Fruit fly (Drosophila melanogaster) whole organism, embryonic: ENCODE measurements around the gene CG33784.
A peak's percentile ranks its signal among the peaks of the same experiment; 100 is the strongest.

ENCODE experiments used
- Abd-B ChIP-seq: fragments of 200-800 bp; sonication (Bioruptor generic); optimal IDR thresholded peaks from 2 replicates; lab custom pipeline; 2018; ENCODE audit warnings: missing biosample characterization, mild to moderate bottlenecking, missing genetic modification characterization, moderate library complexity
- Atf3 ChIP-seq: fragments of 200-800 bp; sonication (Bioruptor generic); optimal IDR thresholded peaks from 3 replicates; lab custom pipeline; 2016; ENCODE audit warnings: missing biosample characterization, missing genetic modification characterization
- C15 ChIP-seq: fragments of 200-800 bp; sonication (Bioruptor generic); IDR thresholded peaks from 3 replicates; pipeline ENCODE4 v1.3.6; 2022; ENCODE audit warnings: missing biosample characterization, missing genetic modification characterization
- CG10321 ChIP-seq: fragments of 200-800 bp; sonication (Bioruptor generic); IDR thresholded peaks from 2 replicates; pipeline ENCODE4 v1.3.6; 2022; ENCODE audit warnings: missing biosample characterization, missing genetic modification characterization
- CG10431 ChIP-seq: fragments of 200-800 bp; sonication (Bioruptor generic); optimal IDR thresholded peaks from 3 replicates; lab custom pipeline; 2018; ENCODE audit warnings: missing biosample characterization, mild to moderate bottlenecking, missing genetic modification characterization
- CG11456 ChIP-seq: fragments of 200-800 bp; sonication (Bioruptor generic); IDR thresholded peaks from 3 replicates; pipeline ENCODE4 v1.3.6; 2022; ENCODE audit warnings: missing biosample characterization, missing genetic modification characterization
- CG13123 ChIP-seq: fragments of 200-800 bp; sonication (Bioruptor generic); optimal IDR thresholded peaks from 2 replicates; lab custom pipeline; 2016; ENCODE audit warnings: missing biosample characterization, missing genetic modification characterization
- CG13894 ChIP-seq: fragments of 200-800 bp; sonication (Bioruptor generic); optimal IDR thresholded peaks from 3 replicates; lab custom pipeline; 2018; ENCODE audit warnings: missing biosample characterization, mild to moderate bottlenecking, missing genetic modification characterization, moderate library complexity
- CG15269 ChIP-seq: fragments of 200-800 bp; sonication (Bioruptor generic); optimal IDR thresholded peaks from 2 replicates; lab custom pipeline; 2018; ENCODE audit warnings: missing biosample characterization, mild to moderate bottlenecking, missing genetic modification characterization, moderate library complexity
- CG17612 ChIP-seq: fragments of 200-800 bp; sonication (Bioruptor generic); IDR thresholded peaks from 2 replicates; pipeline ENCODE4 v1.3.6; 2022; ENCODE audit warnings: missing biosample characterization, missing genetic modification characterization
- CG17802 ChIP-seq: fragments of 200-800 bp; sonication (Bioruptor generic); optimal IDR thresholded peaks from 2 replicates; lab custom pipeline; 2018; ENCODE audit warnings: missing biosample characterization, mild to moderate bottlenecking, missing genetic modification characterization, moderate library complexity
- CG18262 ChIP-seq: fragments of 200-800 bp; optimal IDR thresholded peaks from 3 replicates; lab custom pipeline; 2019; ENCODE audit warnings: missing biosample characterization, mild to moderate bottlenecking, missing genetic modification characterization, moderate library complexity
- CG2875 ChIP-seq: fragments of 200-800 bp; sonication (Bioruptor generic); optimal IDR thresholded peaks from 2 replicates; lab custom pipeline; 2017; ENCODE audit warnings: missing biosample characterization, mild to moderate bottlenecking, missing genetic modification characterization, missing genetic modification reagents
- CG31441 ChIP-seq: fragments of 200-800 bp; sonication (Bioruptor generic); IDR thresholded peaks from 2 replicates; pipeline ENCODE4 v1.3.6; 2022; ENCODE audit warnings: missing biosample characterization, missing genetic modification characterization
- CG43689 ChIP-seq: fragments of 200-800 bp; sonication (Bioruptor generic); IDR thresholded peaks from 2 replicates; pipeline ENCODE4 v1.3.6; 2022; ENCODE audit warnings: missing biosample characterization, missing genetic modification characterization
- CG6654 ChIP-seq: fragments of 200-800 bp; sonication (Bioruptor generic); optimal IDR thresholded peaks from 2 replicates; lab custom pipeline; 2017; ENCODE audit warnings: missing biosample characterization, mild to moderate bottlenecking, missing genetic modification characterization
- CG7271 ChIP-seq: fragments of 200-800 bp; sonication (Bioruptor generic); optimal IDR thresholded peaks from 2 replicates; lab custom pipeline; 2018; ENCODE audit warnings: missing biosample characterization, mild to moderate bottlenecking, missing genetic modification characterization, moderate library complexity
- CG8478 ChIP-seq: fragments of >200 bp; optimal IDR thresholded peaks from 2 replicates; lab custom pipeline; 2018
- CG8924 ChIP-seq: fragments of 200-800 bp; optimal IDR thresholded peaks from 3 replicates; lab custom pipeline; 2019; ENCODE audit warnings: missing biosample characterization, mild to moderate bottlenecking, missing genetic modification characterization, moderate library complexity
- CkIIα-i1 ChIP-seq: fragments of 200-800 bp; sonication (Bioruptor generic); IDR thresholded peaks from 2 replicates; pipeline ENCODE4 v1.3.6; 2022; ENCODE audit warnings: missing biosample characterization, missing genetic modification characterization
- Dad ChIP-seq: fragments of 200-800 bp; sonication (Bioruptor generic); optimal IDR thresholded peaks from 3 replicates; lab custom pipeline; 2016; ENCODE audit warnings: missing biosample characterization, missing genetic modification characterization
- H15 ChIP-seq: fragments of 200-800 bp; sonication (Bioruptor generic); IDR thresholded peaks from 3 replicates; pipeline ENCODE4 v1.3.6; 2022; ENCODE audit warnings: missing biosample characterization, missing genetic modification characterization
- Lhr ChIP-seq: fragments of 200-800 bp; sonication (Bioruptor generic); optimal IDR thresholded peaks from 3 replicates; lab custom pipeline; 2017; ENCODE audit warnings: mild to moderate bottlenecking, missing biosample characterization, missing genetic modification reagents, missing genetic modification characterization
- Mad ChIP-seq: fragments of 200-800 bp; sonication (Bioruptor generic); optimal IDR thresholded peaks from 2 replicates; lab custom pipeline; 2016; ENCODE audit warnings: missing biosample characterization, missing genetic modification characterization
- Max ChIP-seq: fragments of 200-800 bp; sonication (Bioruptor generic); optimal IDR thresholded peaks from 2 replicates; lab custom pipeline; 2016; ENCODE audit warnings: missing biosample characterization, mild to moderate bottlenecking, missing genetic modification characterization
- Med ChIP-seq: fragments of 200-800 bp; sonication (Bioruptor generic); peaks from one replicate; lab custom pipeline; 2016; ENCODE audit warnings: missing biosample characterization, missing genetic modification characterization, mild to moderate bottlenecking, inconsistent platforms, moderate library complexity
- Meics ChIP-seq: fragments of 200-800 bp; sonication (Bioruptor generic); optimal IDR thresholded peaks from 2 replicates; lab custom pipeline; 2017; ENCODE audit warnings: missing biosample characterization, mild to moderate bottlenecking, missing genetic modification characterization
- Oaz ChIP-seq: fragments of 200-800 bp; sonication (Bioruptor generic); IDR thresholded peaks from 2 replicates; pipeline ENCODE4 v1.3.6; 2022; ENCODE audit warnings: missing biosample characterization, missing genetic modification characterization
- Stat92E ChIP-seq, 3 experiments: fragments of >200 bp in 2 of 3; fragments of 200-800 bp in 1 of 3; sonication (Bioruptor generic) in 1 of 3; optimal IDR thresholded peaks; 2 replicates each; lab custom pipeline; 2017 to 2019; ENCODE audit warnings: missing biosample characterization in 3 of 3, missing genetic modification characterization in 3 of 3, mild to moderate bottlenecking in 1 of 3, moderate library complexity in 1 of 3
- Xrp1 ChIP-seq: fragments of 200-800 bp; sonication (Bioruptor generic); IDR thresholded peaks from 2 replicates; pipeline ENCODE4 v1.3.6; 2022; ENCODE audit warnings: missing biosample characterization, missing genetic modification characterization
- ac ChIP-seq: fragments of 200-800 bp; sonication (Bioruptor generic); optimal IDR thresholded peaks from 3 replicates; lab custom pipeline; 2017; ENCODE audit warnings: missing biosample characterization, mild to moderate bottlenecking, missing genetic modification characterization
- danr ChIP-seq: fragments of 200-800 bp; sonication (Bioruptor generic); IDR thresholded peaks from 2 replicates; pipeline ENCODE4 v1.3.6; 2022; ENCODE audit warnings: missing biosample characterization, missing genetic modification characterization
- disco-r ChIP-seq: fragments of 200-800 bp; sonication (Bioruptor generic); optimal IDR thresholded peaks from 2 replicates; lab custom pipeline; 2016; ENCODE audit warnings: missing biosample characterization, missing genetic modification characterization
- emc ChIP-seq: fragments of 200-800 bp; sonication (Bioruptor generic); optimal IDR thresholded peaks from 2 replicates; lab custom pipeline; 2016; ENCODE audit warnings: missing biosample characterization, missing genetic modification characterization
- fd96Cb ChIP-seq: fragments of 200-800 bp; sonication (Bioruptor generic); optimal IDR thresholded peaks from 2 replicates; lab custom pipeline; 2018; ENCODE audit warnings: missing biosample characterization, mild to moderate bottlenecking, missing genetic modification characterization, moderate library complexity
- gce ChIP-seq: fragments of 200-800 bp; sonication (Bioruptor generic); IDR thresholded peaks from 3 replicates; pipeline ENCODE4 v1.3.6; 2022; ENCODE audit warnings: missing biosample characterization, missing genetic modification characterization
- ind ChIP-seq: fragments of 200-800 bp; sonication (Bioruptor generic); optimal IDR thresholded peaks from 3 replicates; lab custom pipeline; 2016; ENCODE audit warnings: missing biosample characterization, missing genetic modification characterization
- nerfin-2 ChIP-seq: fragments of 200-800 bp; sonication (Bioruptor generic); IDR thresholded peaks from 2 replicates; pipeline ENCODE4 v1.3.6; 2022; ENCODE audit warnings: missing biosample characterization, missing genetic modification characterization; ENCODE audit not compliant: partially characterized antibody
- nom ChIP-seq: fragments of 200-800 bp; sonication (Bioruptor generic); optimal IDR thresholded peaks from 2 replicates; lab custom pipeline; 2017; ENCODE audit warnings: missing biosample characterization, missing genetic modification characterization, mild to moderate bottlenecking, moderate library complexity, missing genetic modification reagents
- onecut ChIP-seq: fragments of 200-800 bp; sonication (Bioruptor generic); IDR thresholded peaks from 2 replicates; pipeline ENCODE4 v1.3.6; 2022; ENCODE audit warnings: missing biosample characterization, missing genetic modification characterization
- org-1 ChIP-seq: fragments of 200-800 bp; sonication (Bioruptor generic); optimal IDR thresholded peaks from 2 replicates; lab custom pipeline; 2017; ENCODE audit warnings: missing biosample characterization, missing genetic modification characterization
- pan ChIP-seq, 4 experiments: fragments of >200 bp in 3 of 4; fragments of 200-800 bp in 1 of 4; sonication (Bioruptor generic) in 1 of 4; optimal IDR thresholded peaks in 3 of 4; IDR thresholded peaks in 1 of 4; 2 replicates each; pipeline versions ENCODE4 v1.3.6 to Lab custom; 2017 to 2022; ENCODE audit warnings: missing biosample characterization in 2 of 4, missing genetic modification characterization in 2 of 4, mixed read lengths in 1 of 4
- pb ChIP-seq: fragments of 200-800 bp; sonication (Bioruptor generic); optimal IDR thresholded peaks from 3 replicates; lab custom pipeline; 2016; ENCODE audit warnings: missing biosample characterization, missing genetic modification characterization
- ranshi ChIP-seq: fragments of 200-800 bp; sonication (Bioruptor generic); IDR thresholded peaks from 2 replicates; pipeline ENCODE4 v1.3.6; 2022; ENCODE audit warnings: missing biosample characterization, missing genetic modification characterization
- sc ChIP-seq, 3 experiments: fragments of >200 bp in 2 of 3; fragments of 200-800 bp in 1 of 3; sonication (Bioruptor generic) in 1 of 3; optimal IDR thresholded peaks; 2 replicates in 2 of 3; 3 replicates in 1 of 3; lab custom pipeline; 2017; ENCODE audit warnings: mild to moderate bottlenecking in 1 of 3, missing biosample characterization in 1 of 3, missing genetic modification characterization in 1 of 3, missing genetic modification reagents in 1 of 3
- sd ChIP-seq: fragments of 200-800 bp; sonication (Bioruptor generic); optimal IDR thresholded peaks from 3 replicates; lab custom pipeline; 2018; ENCODE audit warnings: missing biosample characterization, mild to moderate bottlenecking, missing genetic modification characterization, moderate library complexity
- sens-2 ChIP-seq: fragments of 200-800 bp; sonication (Bioruptor generic); IDR thresholded peaks from 2 replicates; pipeline ENCODE4 v1.3.6; 2022; ENCODE audit warnings: missing biosample characterization, missing genetic modification characterization
- tio ChIP-seq: fragments of 200-800 bp; sonication (Bioruptor generic); optimal IDR thresholded peaks from 2 replicates; lab custom pipeline; 2017; ENCODE audit warnings: missing biosample characterization, missing genetic modification characterization, inconsistent platforms
- unc-4 ChIP-seq: fragments of 200-800 bp; sonication (Bioruptor generic); IDR thresholded peaks from 2 replicates; pipeline ENCODE4 v1.3.6; 2022; ENCODE audit warnings: missing biosample characterization, missing genetic modification characterization; ENCODE audit not compliant: partially characterized antibody

CG33784 gene

dm6 chr3R:10048035-10048774, 19.5 kb upstream of the CG33784 start (continued):
- peak; percentile 29 for TF ChIP-seq fd96Cb
- TF ChIP-seq pan (optimal IDR thresholded peaks at IDR 0.05; lab: Kevin White, UChicago): no peak
- TF ChIP-seq pan (GFP tag; optimal IDR thresholded peaks at IDR 0.05 in 1 of 2, IDR thresholded peaks at IDR 0.05 in 1 of 2): no peak
- TF ChIP-seq CG8478 (lab: Kevin White, UChicago): no peak
- TF ChIP-seq CG18262 (tag; lab: Kevin White, UChicago): peak; percentile 63
- peak; percentile 64 for TF ChIP-seq CG15269
- no peak for TF ChIP-seq CG13123 (GFP tag; lab: Kevin White, UChicago)
- no peak for TF ChIP-seq C15
- TF ChIP-seq CG31441 (GFP tag; lab: Robert Waterston, UW): peak; percentile 56
- no peak for TF ChIP-seq pb (GFP tag; lab: Kevin White, UChicago)
- no peak for TF ChIP-seq Lhr (GFP tag; lab: Kevin White, UChicago)
- no peak for TF ChIP-seq Dad (GFP tag; lab: Kevin White, UChicago)
- TF ChIP-seq CG10321 (GFP tag; lab: Robert Waterston, UW): no peak
- peak; percentile 15; the same call in 1 of the 2 replicates for TF ChIP-seq Xrp1 (GFP tag; lab: Robert Waterston, UW)
- TF ChIP-seq nom (GFP tag; lab: Kevin White, UChicago): no peak
- TF ChIP-seq onecut: peak; percentile 26; the same call in 1 of the 2 replicates
- peak; percentile 47; the same call in 1 of the 2 replicates for TF ChIP-seq nerfin-2
- TF ChIP-seq Mad (GFP tag; lab: Kevin White, UChicago): no peak
- TF ChIP-seq ac (GFP tag; lab: Kevin White, UChicago): no peak
- no peak for TF ChIP-seq danr (GFP tag; lab: Robert Waterston, UW)
- no peak for TF ChIP-seq tio (GFP tag; lab: Kevin White, UChicago)
- TF ChIP-seq CG8924: peak; percentile 11
- no peak for TF ChIP-seq CG7271
- no peak for TF ChIP-seq CG10431
- no peak for TF ChIP-seq CG17612
- TF ChIP-seq CG17802 (tag; lab: Kevin White, UChicago): no peak
- no peak for TF ChIP-seq CkIIα-i1
- TF ChIP-seq Atf3: no peak
- TF ChIP-seq Med (GFP tag; lab: Kevin White, UChicago): peak; percentile 77
- TF ChIP-seq sd (tag; lab: Kevin White, UChicago): no peak
- no peak for TF ChIP-seq CG43689 (GFP tag; lab: Robert Waterston, UW)
- TF ChIP-seq sc (optimal IDR thresholded peaks at IDR 0.05; lab: Kevin White, UChicago): no peak
- TF ChIP-seq sc (GFP tag; optimal IDR thresholded peaks at IDR 0.05; lab: Kevin White, UChicago): no peak
- no peak for TF ChIP-seq H15 (GFP tag; lab: Robert Waterston, UW)
- TF ChIP-seq Stat92E (GFP tag; optimal IDR thresholded peaks at IDR 0.05; lab: Kevin White, UChicago): no peak
- peak; percentile 27 for TF ChIP-seq Max (GFP tag; lab: Kevin White, UChicago)
- TF ChIP-seq CG6654 (GFP tag; lab: Kevin White, UChicago): no peak
- peak; percentile 13 for TF ChIP-seq Abd-B (GFP tag; lab: Kevin White, UChicago)
- TF ChIP-seq unc-4 (GFP tag; lab: Robert Waterston, UW): no peak
- peak; percentile 67 for TF ChIP-seq Meics
- TF ChIP-seq ranshi (GFP tag; lab: Robert Waterston, UW): no peak
- no peak for TF ChIP-seq disco-r (GFP tag; lab: Kevin White, UChicago)
- no peak for TF ChIP-seq sens-2 (GFP tag; lab: Robert Waterston, UW)
- TF ChIP-seq gce (GFP tag; lab: Robert Waterston, UW): no peak
- peak; percentile 47 for TF ChIP-seq CG2875 (GFP tag; lab: Kevin White, UChicago)
- no peak for TF ChIP-seq CG11456 (GFP tag; lab: Robert Waterston, UW)
- TF ChIP-seq CG13894 (tag; lab: Kevin White, UChicago): no peak
- TF ChIP-seq emc (GFP tag; lab: Kevin White, UChicago): no peak
- no peak for TF ChIP-seq Oaz (GFP tag; lab: Robert Waterston, UW)
- TF ChIP-seq ind (GFP tag; lab: Kevin White, UChicago): peak; percentile 23
- TF ChIP-seq org-1 (GFP tag; lab: Kevin White, UChicago): peak; percentile 36
